Fruit fly (Drosophila melanogaster) ovary, adult (tissue): ENCODE data around the gene jigr1.

Experiments
- CG17801 ChIP-seq: fragments of 200-800 bp; optimal IDR thresholded peaks from 2 replicates; lab custom pipeline; 2019; ENCODE audit warnings: missing biosample characterization, mild to moderate bottlenecking, missing genetic modification characterization, moderate library complexity; ENCODE audit not compliant: partially characterized antibody

jigr1 gene

DNA sequence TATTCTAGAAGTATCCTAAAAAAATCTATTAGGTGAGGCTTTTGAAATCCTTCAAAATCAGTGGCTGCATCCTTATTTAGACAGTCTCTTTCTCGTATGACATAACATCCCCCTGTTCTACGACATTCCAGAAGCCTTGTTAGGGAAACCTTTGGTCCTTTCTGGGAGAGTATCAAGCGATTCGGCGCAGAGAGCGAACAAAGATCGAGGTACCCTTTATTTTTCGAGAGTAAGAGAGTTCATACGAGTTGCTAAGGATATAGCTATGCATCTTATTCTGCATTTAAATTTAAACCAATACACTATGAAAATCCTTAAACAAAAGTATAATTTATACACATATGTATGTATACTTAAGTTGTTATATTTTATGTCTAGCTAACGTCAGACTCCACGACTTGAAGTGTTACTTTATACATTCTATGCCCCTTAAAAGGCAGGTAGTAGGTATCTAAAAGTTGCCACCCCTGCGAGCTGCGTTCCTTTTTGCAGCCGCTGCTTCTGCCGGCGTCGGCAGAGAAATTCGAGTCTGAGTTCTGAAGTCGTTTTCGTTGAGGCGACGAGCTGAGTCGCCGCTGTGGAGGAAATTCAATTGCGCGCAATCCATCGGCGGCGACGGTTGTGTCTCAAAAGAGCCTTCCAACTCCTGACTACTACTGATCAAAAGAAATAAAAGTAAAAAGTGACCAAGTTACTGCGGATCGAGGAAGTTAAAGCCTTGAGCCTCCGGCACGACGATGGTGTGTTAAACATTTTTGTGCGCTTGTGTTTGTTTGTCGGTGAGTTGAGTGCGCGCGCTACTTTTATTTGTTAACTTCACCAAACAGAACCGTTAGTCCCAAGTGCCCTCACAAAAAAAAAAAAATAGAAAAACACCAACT is at the start of gene jigr1:
Gene jigr1, plus strand, starts transcription at position 550 of the 881 bp plus-strand sequence.
- TF ChIP-seq CG17801 (GFP tag; lab: Kevin White, UChicago), result no peak

DNA sequence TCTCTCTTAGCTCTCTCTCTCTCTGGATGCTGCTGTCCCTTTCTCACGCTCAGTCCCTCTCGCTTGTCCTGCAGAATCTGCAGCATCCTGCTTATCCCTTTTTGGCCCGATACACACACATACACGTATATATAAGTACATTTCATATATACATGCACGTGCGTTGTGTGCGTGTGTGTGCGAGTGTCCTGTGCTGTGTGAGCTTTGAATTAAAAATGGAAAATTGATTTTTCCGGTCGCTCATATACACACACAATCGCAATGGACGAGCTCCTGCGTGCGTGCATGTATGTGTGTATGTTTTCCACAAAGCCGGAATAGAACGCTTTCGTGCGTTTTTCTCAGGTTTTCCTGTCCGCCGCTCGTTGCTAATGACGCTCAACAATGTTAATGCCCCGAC is 49.1 kb upstream of the jigr1 start:
- no peak for TF ChIP-seq CG17801 (GFP tag; lab: Kevin White, UChicago)

DNA sequence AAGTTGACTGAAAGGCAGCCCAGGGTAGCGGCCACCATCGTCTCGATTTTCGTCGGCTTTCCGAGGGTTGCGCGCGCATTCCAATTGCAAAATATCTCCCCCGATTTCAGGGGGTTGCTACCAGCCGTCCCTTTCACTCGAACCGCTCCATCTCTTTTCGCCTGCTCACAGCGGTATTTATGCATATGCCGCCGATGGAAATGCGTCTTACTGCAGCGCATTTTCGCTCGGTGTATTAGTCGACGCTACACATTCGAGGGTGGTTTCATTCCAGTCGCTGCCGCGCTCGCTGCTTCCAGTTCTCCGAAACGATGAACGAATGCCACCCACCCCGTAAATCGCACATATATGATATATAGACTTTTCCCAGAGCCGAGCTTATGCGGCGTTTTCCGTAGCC is 48.5 kb upstream of the jigr1 start:
- TF ChIP-seq CG17801 (GFP tag; lab: Kevin White, UChicago), result no peak

DNA sequence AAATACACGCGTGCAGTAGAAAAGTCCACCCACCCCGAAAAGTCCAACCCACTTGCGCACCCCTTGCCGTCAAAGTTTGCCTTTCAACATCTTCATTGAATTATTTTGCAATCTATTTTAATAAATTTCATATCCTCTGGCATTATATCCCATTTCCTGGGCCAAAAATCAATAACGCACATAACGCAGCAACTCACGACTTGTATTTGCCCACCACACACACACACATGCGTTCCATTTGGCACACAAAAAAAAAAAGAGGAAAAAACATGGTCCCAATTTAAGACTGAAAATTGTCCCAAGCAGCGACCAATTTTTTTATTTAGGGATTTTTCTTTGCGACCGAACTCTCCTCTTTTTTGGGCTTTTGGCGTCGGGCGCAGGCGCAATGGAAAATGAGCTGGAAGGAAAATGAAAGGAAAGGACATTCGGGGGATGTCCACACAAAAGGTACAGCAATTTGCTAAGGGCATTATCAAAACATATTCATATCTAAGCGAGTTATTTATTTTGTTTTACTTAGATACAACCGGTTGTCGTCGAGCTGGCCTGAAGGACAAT is 46.7 kb upstream of the jigr1 start:
- TF ChIP-seq CG17801 (GFP tag; lab: Kevin White, UChicago), result no peak

DNA sequence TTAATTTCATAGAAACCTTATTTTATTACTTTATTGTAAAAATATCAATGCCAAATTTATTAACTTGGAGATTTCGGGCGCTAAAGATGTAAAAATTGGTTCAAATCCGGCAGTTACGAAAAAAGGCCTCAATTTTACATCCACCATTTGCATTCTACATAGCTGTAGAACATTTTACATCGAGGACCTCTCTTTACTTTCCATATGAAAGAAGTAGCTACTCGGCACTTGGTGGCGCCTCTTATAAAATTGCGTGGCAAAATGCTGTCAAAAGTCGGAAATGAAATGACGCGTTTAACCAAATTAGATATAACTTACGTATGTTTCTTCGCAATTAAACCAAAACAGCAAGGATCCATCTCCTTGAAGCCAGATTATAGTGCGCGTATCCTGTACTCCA is 46.1 kb upstream of the jigr1 start:
- no peak for TF ChIP-seq CG17801 (GFP tag; lab: Kevin White, UChicago)

DNA sequence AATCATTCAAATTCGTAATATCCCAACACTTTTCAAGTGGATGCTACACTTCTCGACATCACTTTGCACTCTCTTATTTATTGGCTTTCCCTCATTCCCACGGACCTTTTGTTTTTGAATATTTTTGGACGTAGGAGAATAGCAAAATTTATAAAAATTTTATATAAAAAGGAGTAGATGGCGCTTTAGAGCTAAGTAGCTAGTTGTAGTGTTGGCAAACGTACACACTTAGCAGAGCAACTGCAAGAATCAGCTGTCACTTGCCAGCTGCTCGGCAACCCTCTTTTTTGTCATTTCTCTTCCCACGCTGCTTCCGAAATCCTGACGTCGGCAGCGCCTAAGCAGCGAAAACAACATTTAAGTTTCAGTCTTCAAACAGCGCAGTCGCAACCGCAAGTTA is 43.5 kb upstream of the jigr1 start:
- TF ChIP-seq CG17801 (GFP tag; lab: Kevin White, UChicago), result no peak

DNA sequence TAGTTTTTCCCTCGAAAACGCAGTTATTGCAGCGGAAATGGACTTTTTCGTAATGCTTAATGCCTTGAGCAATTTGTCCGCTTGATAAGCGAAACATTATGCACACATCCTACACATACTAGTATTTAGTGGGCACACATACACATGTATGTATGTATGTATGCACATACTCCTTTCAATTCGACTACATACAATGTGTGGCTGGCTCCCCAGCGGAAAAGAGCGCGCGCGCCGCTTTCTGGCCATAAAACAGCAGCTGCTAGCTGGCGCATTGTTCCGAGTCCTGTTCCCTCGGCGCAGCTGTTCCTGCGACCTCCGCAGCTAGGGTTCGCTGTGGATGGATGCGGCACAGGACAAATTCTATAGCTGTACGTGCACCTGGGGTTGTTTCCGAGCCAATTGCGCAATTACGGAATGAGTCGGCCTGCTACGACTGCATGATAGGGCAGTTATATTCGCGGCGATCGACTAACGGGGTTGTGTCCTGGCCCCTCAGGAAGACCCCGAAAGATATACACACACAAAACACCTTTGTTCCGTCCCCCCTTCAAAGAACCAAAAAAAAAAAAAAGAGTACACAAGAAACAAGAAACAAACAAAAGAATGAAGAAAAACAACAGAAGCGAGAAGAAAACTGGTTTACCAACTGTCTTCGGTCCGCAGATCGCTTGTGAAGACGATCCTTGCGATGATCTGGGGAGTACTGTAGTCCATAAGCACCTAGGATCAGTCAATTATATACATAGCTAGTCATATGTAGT is 41.2 kb upstream of the jigr1 start:
- no peak for TF ChIP-seq CG17801 (GFP tag; lab: Kevin White, UChicago)

DNA sequence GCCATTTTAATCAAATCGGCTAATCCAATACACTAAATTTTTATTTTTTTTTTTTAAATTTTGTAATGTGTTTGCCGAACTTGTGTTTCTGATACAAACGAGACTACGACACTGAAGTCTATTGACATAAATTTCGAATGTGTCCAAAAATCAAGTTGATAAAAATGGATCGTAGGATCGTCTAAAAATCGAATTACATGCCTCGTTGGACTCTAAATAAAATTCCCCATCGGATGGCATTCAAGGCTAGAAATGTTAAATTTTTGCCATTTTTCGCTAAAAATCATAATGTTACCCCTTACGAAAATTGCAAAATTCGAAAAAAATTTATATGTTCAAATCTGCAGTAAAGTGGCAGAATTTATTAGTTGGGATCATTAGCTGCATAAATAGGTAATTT is 28.6 kb upstream of the jigr1 start, which contains the start of gene ymp:
Gene ymp, minus strand, starts transcription at position 101 of the 400 bp plus-strand sequence.
- no peak for TF ChIP-seq CG17801 (GFP tag; lab: Kevin White, UChicago)

DNA sequence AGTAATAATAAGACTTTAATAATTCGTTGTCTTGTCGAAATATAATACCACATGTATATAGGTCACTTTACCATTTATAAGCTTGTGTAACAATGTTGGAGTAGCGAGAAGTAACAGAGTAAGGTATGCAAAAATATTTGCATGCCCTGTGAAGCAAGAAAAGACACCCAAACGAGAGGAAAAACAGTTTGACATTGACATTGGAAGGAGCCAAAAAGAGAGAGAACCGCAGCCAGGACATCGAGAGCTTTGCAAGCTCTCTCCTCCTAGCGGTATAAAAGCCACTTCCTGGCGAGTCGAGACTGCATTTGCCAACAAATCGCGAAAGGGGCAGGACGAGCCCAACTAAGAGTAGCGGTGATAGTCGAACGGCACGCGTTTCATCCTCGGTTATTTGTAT is 24.3 kb upstream of the jigr1 start, which contains the start of gene CG5079:
Gene CG5079, plus strand, starts transcription at position 301 of the 400 bp plus-strand sequence.
- no peak for TF ChIP-seq CG17801 (GFP tag; lab: Kevin White, UChicago)

DNA sequence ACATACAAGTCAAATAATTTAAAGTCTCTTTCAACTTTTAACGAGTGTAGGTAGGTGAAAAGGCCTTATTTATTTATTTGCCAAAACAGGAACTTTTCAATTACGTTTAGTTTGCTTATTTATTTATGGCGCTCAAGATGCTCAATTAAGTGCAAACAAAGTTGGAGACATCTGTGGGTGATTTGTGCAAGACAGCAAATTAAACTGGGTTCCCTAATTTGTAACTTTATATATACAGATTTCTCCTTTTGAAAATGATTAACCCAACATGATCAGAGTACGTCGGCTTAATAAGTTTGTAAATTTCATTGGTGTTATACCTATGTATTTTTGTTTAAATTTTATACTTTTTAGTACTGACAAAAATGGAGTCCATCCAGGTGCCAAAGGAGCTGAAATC is 19.5 kb upstream of the jigr1 start, which contains the start of gene CG5071:
Gene CG5071, plus strand, starts transcription at position 301 of the 400 bp plus-strand sequence.
- TF ChIP-seq CG17801 (GFP tag; lab: Kevin White, UChicago), result no peak

DNA sequence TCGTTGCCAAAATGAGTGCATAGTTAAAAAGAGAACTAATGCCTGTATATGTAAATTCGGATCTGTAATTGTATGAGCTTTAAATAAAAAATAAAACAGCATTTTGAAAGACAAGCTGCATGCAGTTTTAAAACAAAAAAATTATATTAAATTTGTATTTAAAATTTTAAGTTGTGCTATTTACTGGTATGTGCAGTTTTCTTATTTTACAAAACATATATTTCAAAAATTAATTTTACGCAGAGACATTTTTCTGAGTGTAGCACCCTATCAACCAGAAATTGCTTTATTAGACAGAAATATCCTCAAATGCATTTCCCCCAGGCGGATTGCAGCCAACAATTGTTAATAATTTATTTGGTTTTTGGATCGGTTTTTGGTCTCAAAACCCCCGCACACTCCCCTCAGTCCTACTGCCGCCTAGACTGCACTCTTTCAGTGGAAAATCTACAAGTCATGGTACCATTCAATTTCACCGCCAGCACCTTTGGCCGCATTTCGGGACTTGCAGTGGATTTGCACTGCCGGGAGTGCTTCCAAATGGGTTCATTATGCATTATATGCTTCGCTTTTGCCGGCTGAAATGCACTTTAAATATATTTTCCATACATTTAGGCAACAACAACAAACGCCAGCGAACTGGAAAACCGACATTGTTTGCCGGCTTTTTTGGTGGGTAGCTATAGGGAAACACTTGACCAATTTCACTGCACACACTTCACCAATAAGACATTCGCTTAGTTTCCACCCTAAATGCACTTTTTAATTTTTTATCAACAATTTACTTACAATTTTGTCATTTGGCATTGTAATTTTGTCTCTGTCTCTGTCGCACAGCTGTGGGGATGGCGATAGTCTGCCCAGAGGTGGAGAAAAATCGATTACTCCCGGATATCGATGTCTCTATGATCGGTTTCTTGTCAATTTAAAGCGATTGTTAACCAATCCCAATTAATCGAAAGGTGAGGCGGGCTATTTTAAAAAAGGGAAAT is 13.5 kb upstream of the jigr1 start, which contains the start of gene Npl4:
Gene Npl4, minus strand, starts transcription at position 863 of the 992 bp plus-strand sequence.
- peak; percentile 12 for TF ChIP-seq CG17801 (GFP tag; lab: Kevin White, UChicago)

DNA sequence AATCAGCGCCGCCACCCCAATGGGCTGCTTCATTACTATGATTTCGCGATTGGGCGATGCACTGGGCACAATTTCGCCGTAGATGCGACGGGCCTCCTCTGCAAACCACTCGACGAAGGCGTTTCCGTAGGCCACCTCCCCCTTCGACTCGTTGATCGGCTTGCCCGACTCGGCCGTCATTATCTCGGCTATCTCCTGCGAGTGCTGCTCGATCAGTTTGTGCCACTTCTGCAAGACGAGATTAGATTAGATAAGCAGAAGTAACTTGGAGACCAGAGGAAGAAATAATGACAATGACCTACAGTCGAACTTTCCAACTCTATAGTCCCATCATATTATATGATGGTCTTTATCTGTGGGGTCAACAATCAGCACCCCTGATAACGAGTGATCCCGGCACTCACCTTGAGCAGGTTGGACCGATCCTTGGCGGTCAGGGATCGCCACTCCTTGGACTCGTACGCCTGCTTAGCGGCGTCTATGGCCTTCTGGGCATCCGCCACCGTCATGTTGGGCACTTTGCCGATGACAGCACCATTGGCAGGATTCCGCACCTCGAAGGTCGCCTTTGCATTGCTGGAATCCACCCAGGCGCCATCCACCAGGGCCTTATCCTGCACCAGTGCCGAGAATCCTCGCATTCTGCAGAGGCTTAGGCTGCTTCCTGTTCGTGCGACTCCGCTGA is 11.6 kb upstream of the jigr1 start:
- no peak for TF ChIP-seq CG17801 (GFP tag; lab: Kevin White, UChicago)

DNA sequence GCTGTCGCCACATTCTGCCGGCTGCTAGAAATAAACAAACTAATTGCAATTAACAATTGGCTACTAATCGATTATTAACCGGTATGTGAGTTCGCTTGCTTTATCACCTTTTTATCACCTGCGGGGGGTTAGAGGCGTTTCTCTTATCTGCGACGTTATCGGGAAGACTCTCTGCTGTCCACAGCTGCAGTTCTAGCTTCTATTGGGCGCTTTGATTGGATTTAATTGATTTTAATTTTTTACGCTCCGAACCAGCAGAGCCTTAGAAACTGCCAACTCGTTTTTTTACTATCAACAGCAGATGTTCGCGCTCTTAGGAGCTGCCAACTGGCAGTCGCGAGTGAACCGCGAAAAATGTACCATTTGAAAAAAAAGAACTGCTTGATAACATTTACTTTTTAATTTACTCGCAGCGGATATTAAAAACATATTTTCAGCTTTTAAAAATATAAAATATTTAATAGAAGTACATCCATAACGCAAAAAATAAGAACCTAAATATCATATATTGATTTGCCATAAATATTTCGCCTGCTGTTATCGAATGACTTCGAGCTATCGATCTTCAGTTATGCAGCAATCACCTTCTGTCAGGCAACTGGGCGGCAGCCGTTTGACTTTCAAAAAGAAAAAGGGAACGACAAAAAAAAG is 10.9 kb upstream of the jigr1 start, which contains the start of gene Ssadh:
Gene Ssadh, minus strand, starts transcription at position 300 of the 651 bp plus-strand sequence.
- TF ChIP-seq CG17801 (GFP tag; lab: Kevin White, UChicago), result no peak
